Fruit fly (Drosophila melanogaster): Measurements from ENCODE around the gene SppL.
A peak's percentile ranks its signal among the peaks of the same experiment; 100 is the strongest.

Gene SppL

dm6 chr3R:25881915-25882314, at the start of gene SppL:
SppL (plus strand) TSS chr3R:25881984.
- TF ChIP-seq CG8478 (optimal IDR thresholded peaks at IDR 0.05) (no peak), CTCF (optimal IDR thresholded peaks at IDR 0.05) (no peak)

- TF ChIP-seq CG8478 (optimal IDR thresholded peaks at IDR 0.05) (no peak), CTCF (optimal IDR thresholded peaks at IDR 0.05) (peak; percentile 91 to 96)
These were observed 30.5 kb upstream of the SppL start, which contains the start of the genes CG14545 and CG5886 for dm6 chr3R:25851224-25851682. CG14545 (minus strand) TSS chr3R:25851291. CG5886 (plus strand) TSS chr3R:25851632.

dm6 chr3R:25854825-25855224, 27.0 kb upstream of the SppL start:
- TF ChIP-seq CG8478 (optimal IDR thresholded peaks at IDR 0.05) = no peak
- no peak for TF ChIP-seq CTCF (optimal IDR thresholded peaks at IDR 0.05)

- TF ChIP-seq CG8478 (optimal IDR thresholded peaks at IDR 0.05) (no peak), CTCF (optimal IDR thresholded peaks at IDR 0.05) (no peak)
These were observed 26.0 kb upstream of the SppL start, which contains the start of gene CG5890 for dm6 chr3R:25855594-25856305. CG5890 (plus strand) TSS chr3R:25856154.

- no peak for TF ChIP-seq CTCF (optimal IDR thresholded peaks at IDR 0.05)
- TF ChIP-seq CG8478 (optimal IDR thresholded peaks at IDR 0.05) = no peak
These were observed 11.4 kb upstream of the SppL start for dm6 chr3R:25870389-25870788.

dm6 chr3R:25876639-25877038, 5.1 kb upstream of the SppL start:
- TF ChIP-seq CTCF (optimal IDR thresholded peaks at IDR 0.05) = peak; percentile 68 to 75
- TF ChIP-seq CG8478 (optimal IDR thresholded peaks at IDR 0.05) = no peak

dm6 chr3R:25877064-25877463, 4.7 kb upstream of the SppL start:
- TF ChIP-seq CTCF (optimal IDR thresholded peaks at IDR 0.05) (no peak), CG8478 (optimal IDR thresholded peaks at IDR 0.05) (no peak)

- no peak for TF ChIP-seq CTCF (optimal IDR thresholded peaks at IDR 0.05)
- no peak for TF ChIP-seq CG8478 (optimal IDR thresholded peaks at IDR 0.05)
These were observed 2.4 kb upstream of the SppL start for dm6 chr3R:25879324-25879766.

dm6 chr3R:25880198-25880970, 1.4 kb upstream of the SppL start:
- TF ChIP-seq CG8478 (optimal IDR thresholded peaks at IDR 0.05) (no peak), CTCF (optimal IDR thresholded peaks at IDR 0.05) (no peak)

- TF ChIP-seq CTCF (optimal IDR thresholded peaks at IDR 0.05) (peak; percentile 31 to 63), CG8478 (optimal IDR thresholded peaks at IDR 0.05) (no peak)
These were observed 594 bp upstream of the SppL start, which contains the start of gene Tsp96F for dm6 chr3R:25880971-25881809. Tsp96F (minus strand) TSS chr3R:25881427.

dm6 chr3R:25882606-25883266, 952 bp downstream of the SppL start:
- TF ChIP-seq CG8478 (optimal IDR thresholded peaks at IDR 0.05) = no peak
- TF ChIP-seq CTCF (optimal IDR thresholded peaks at IDR 0.05) = no peak

- TF ChIP-seq CG8478 (optimal IDR thresholded peaks at IDR 0.05) = no peak
- no peak for TF ChIP-seq CTCF (optimal IDR thresholded peaks at IDR 0.05)
These were observed 2.1 kb downstream of the SppL start for dm6 chr3R:25883877-25884276.

- TF ChIP-seq CG8478 (optimal IDR thresholded peaks at IDR 0.05) (no peak), CTCF (optimal IDR thresholded peaks at IDR 0.05) (no peak)
These were observed 2.5 kb downstream of the SppL start for dm6 chr3R:25884301-25884700.

dm6 chr3R:25885136-25885535, 3.4 kb downstream of the SppL start:
- no peak for TF ChIP-seq CTCF (optimal IDR thresholded peaks at IDR 0.05)
- no peak for TF ChIP-seq CG8478 (optimal IDR thresholded peaks at IDR 0.05)
